Fruit fly (Drosophila melanogaster) whole organism, embryonic: Measurements from ENCODE around the gene CG8460.

Experiments used
- Awh ChIP-seq: fragments of 200-800 bp; sonication (Bioruptor generic); IDR thresholded peaks from 2 replicates; pipeline ENCODE4, ENCODE4 v1.3.6; 2022; ENCODE audit warnings: missing biosample characterization, missing genetic modification characterization
- BtbVII ChIP-seq: fragments of 200-800 bp; sonication (Bioruptor generic); optimal IDR thresholded peaks from 3 replicates; lab custom pipeline; 2017; ENCODE audit warnings: missing biosample characterization, mild to moderate bottlenecking, missing genetic modification characterization
- CG10543 ChIP-seq: fragments of 200-800 bp; sonication (Bioruptor generic); optimal IDR thresholded peaks from 3 replicates; lab custom pipeline; 2017; ENCODE audit warnings: missing biosample characterization, mild to moderate bottlenecking, missing genetic modification characterization, moderate library complexity
- CG11398 ChIP-seq: fragments of 200-800 bp; sonication (Bioruptor generic); optimal IDR thresholded peaks from 2 replicates; lab custom pipeline; 2016; ENCODE audit warnings: missing biosample characterization, missing genetic modification characterization
- CG12071 ChIP-seq: fragments of 200-800 bp; sonication (Bioruptor generic); optimal IDR thresholded peaks from 3 replicates; lab custom pipeline; 2018; ENCODE audit warnings: missing biosample characterization, mild to moderate bottlenecking, missing genetic modification characterization
- CG13894 ChIP-seq: fragments of 200-800 bp; sonication (Bioruptor generic); optimal IDR thresholded peaks from 3 replicates; lab custom pipeline; 2018; ENCODE audit warnings: missing biosample characterization, mild to moderate bottlenecking, missing genetic modification characterization, moderate library complexity
- CG1603 ChIP-seq: fragments of 200-800 bp; sonication (Bioruptor generic); optimal IDR thresholded peaks from 2 replicates; lab custom pipeline; 2019; ENCODE audit warnings: missing biosample characterization, mild to moderate bottlenecking, missing genetic modification characterization, moderate library complexity
- CG17612 ChIP-seq: fragments of 200-800 bp; sonication (Bioruptor generic); IDR thresholded peaks from 2 replicates; pipeline ENCODE4 v1.3.6; 2022; ENCODE audit warnings: missing biosample characterization, missing genetic modification characterization
- CG17829 ChIP-seq: fragments of 200-800 bp; optimal IDR thresholded peaks from 2 replicates; lab custom pipeline; 2019; ENCODE audit warnings: missing biosample characterization, mild to moderate bottlenecking, missing genetic modification characterization, moderate library complexity
- CG18011 ChIP-seq: fragments of 200-800 bp; sonication (Bioruptor generic); optimal IDR thresholded peaks from 2 replicates; lab custom pipeline; 2017; ENCODE audit warnings: missing biosample characterization, missing genetic modification characterization, mild to moderate bottlenecking, moderate library complexity, missing genotype
- CG1832 ChIP-seq: fragments of 200-800 bp; sonication (Bioruptor generic); optimal IDR thresholded peaks from 2 replicates; lab custom pipeline; 2017; ENCODE audit warnings: missing biosample characterization, mild to moderate bottlenecking, missing genetic modification characterization, inconsistent platforms
- CG18476 ChIP-seq: fragments of 200-800 bp; sonication (Bioruptor generic); optimal IDR thresholded peaks from 2 replicates; lab custom pipeline; 2016; ENCODE audit warnings: missing biosample characterization, mild to moderate bottlenecking, missing genetic modification characterization
- CG30020 ChIP-seq: fragments of 200-800 bp; optimal IDR thresholded peaks from 2 replicates; lab custom pipeline; 2019; ENCODE audit warnings: missing biosample characterization, mild to moderate bottlenecking, missing genetic modification characterization, moderate library complexity
- CG33557 ChIP-seq: fragments of 200-800 bp; sonication (Bioruptor generic); optimal IDR thresholded peaks from 2 replicates; lab custom pipeline; 2019; ENCODE audit warnings: missing biosample characterization, mild to moderate bottlenecking, missing genetic modification characterization, moderate library complexity
- CG34422 ChIP-seq: fragments of 200-800 bp; sonication (Bioruptor generic); IDR thresholded peaks from 3 replicates; pipeline ENCODE4 v1.3.6; 2022; ENCODE audit warnings: missing biosample characterization, missing genetic modification characterization
- CG3847 ChIP-seq: fragments of 200-800 bp; sonication (Bioruptor generic); IDR thresholded peaks from 2 replicates; pipeline ENCODE4 v1.3.6; 2022; ENCODE audit warnings: missing biosample characterization, missing genetic modification characterization
- CG4404 ChIP-seq: fragments of 200-800 bp; sonication (Bioruptor generic); IDR thresholded peaks from 2 replicates; pipeline ENCODE4 v1.3.6; 2022; ENCODE audit warnings: missing biosample characterization, missing genetic modification characterization
- CG5180 ChIP-seq: fragments of 200-800 bp; sonication (Bioruptor generic); optimal IDR thresholded peaks from 3 replicates; lab custom pipeline; 2017; ENCODE audit warnings: missing biosample characterization, missing genetic modification characterization, mild to moderate bottlenecking, moderate library complexity, missing genetic modification reagents
- CG6272 ChIP-seq: fragments of 200-800 bp; sonication (Bioruptor generic); IDR thresholded peaks from 2 replicates; pipeline ENCODE4 v1.3.6; 2022; ENCODE audit warnings: missing biosample characterization, missing genetic modification characterization
- CG7745 ChIP-seq: fragments of 200-800 bp; sonication (Bioruptor generic); optimal IDR thresholded peaks from 2 replicates; lab custom pipeline; 2018; ENCODE audit warnings: missing biosample characterization, mild to moderate bottlenecking, missing genetic modification characterization, moderate library complexity
- CG7786 ChIP-seq: fragments of 200-800 bp; sonication (Bioruptor generic); optimal IDR thresholded peaks from 2 replicates; lab custom pipeline; 2016; ENCODE audit warnings: missing biosample characterization, missing genetic modification characterization
- CG8281 ChIP-seq: fragments of 200-800 bp; sonication (Bioruptor generic); optimal IDR thresholded peaks from 2 replicates; lab custom pipeline; 2018; ENCODE audit warnings: missing biosample characterization, mild to moderate bottlenecking, missing genetic modification characterization, moderate library complexity
- CG9876 ChIP-seq: fragments of 200-800 bp; sonication (Bioruptor generic); optimal IDR thresholded peaks from 2 replicates; lab custom pipeline; 2016; ENCODE audit warnings: missing biosample characterization, missing genetic modification characterization
- CHES-1-like ChIP-seq: fragments of 200-800 bp; sonication (Bioruptor generic); optimal IDR thresholded peaks from 2 replicates; lab custom pipeline; 2016; ENCODE audit warnings: missing biosample characterization, missing genetic modification characterization
- Dek ChIP-seq: fragments of 200-800 bp; sonication (Bioruptor generic); optimal IDR thresholded peaks from 3 replicates; lab custom pipeline; 2019; ENCODE audit warnings: missing biosample characterization, mild to moderate bottlenecking, missing genetic modification characterization, moderate library complexity
- Dp ChIP-seq: fragments of 200-800 bp; sonication (Bioruptor generic); optimal IDR thresholded peaks from 2 replicates; lab custom pipeline; 2018; ENCODE audit warnings: missing biosample characterization, mild to moderate bottlenecking, missing genetic modification characterization, moderate library complexity
- Hand ChIP-seq: fragments of 200-800 bp; sonication (Bioruptor generic); optimal IDR thresholded peaks from 2 replicates; lab custom pipeline; 2017; ENCODE audit warnings: mild to moderate bottlenecking, missing biosample characterization, missing genetic modification reagents, missing genetic modification characterization
- HmgD ChIP-seq: fragments of 200-800 bp; sonication (Bioruptor generic); optimal IDR thresholded peaks from 3 replicates; lab custom pipeline; 2016; ENCODE audit warnings: missing biosample characterization, missing genetic modification characterization
- Kr ChIP-seq: fragments of 200-800 bp; sonication (Bioruptor generic); optimal IDR thresholded peaks from 2 replicates; lab custom pipeline; 2017; ENCODE audit warnings: missing biosample characterization, mild to moderate bottlenecking, missing genetic modification characterization
- Optix ChIP-seq: fragments of 200-800 bp; sonication (Bioruptor generic); IDR thresholded peaks from 3 replicates; pipeline ENCODE4 v1.3.6; 2022; ENCODE audit warnings: missing biosample characterization, missing genetic modification characterization
- Ravus ChIP-seq: fragments of 200-800 bp; sonication (Bioruptor generic); IDR thresholded peaks from 2 replicates; pipeline ENCODE4 v1.3.6; 2022; ENCODE audit warnings: missing biosample characterization, missing genetic modification characterization
- Scr ChIP-seq: fragments of 200-800 bp; sonication (Bioruptor generic); IDR thresholded peaks from 2 replicates; pipeline ENCODE4 v1.3.6; 2022; ENCODE audit warnings: missing biosample characterization, missing genetic modification characterization; ENCODE audit not compliant: partially characterized antibody
- Tbp ChIP-seq: fragments of >200 bp; optimal IDR thresholded peaks from 2 replicates; lab custom pipeline; 2018; ENCODE audit warnings: missing biosample characterization, missing genetic modification characterization
- aop ChIP-seq: fragments of 200-800 bp; sonication (Bioruptor generic); IDR thresholded peaks from 2 replicates; pipeline ENCODE4 v1.3.6; 2022; ENCODE audit warnings: missing biosample characterization, missing genetic modification characterization
- cad ChIP-seq: fragments of >200 bp; optimal IDR thresholded peaks from 2 replicates; lab custom pipeline; 2017; ENCODE audit warnings: missing biosample characterization, missing genetic modification characterization
- cato ChIP-seq: fragments of 200-800 bp; sonication (Bioruptor generic); optimal IDR thresholded peaks from 2 replicates; lab custom pipeline; 2016; ENCODE audit warnings: missing biosample characterization, missing genetic modification characterization, borderline replicate concordance
- croc ChIP-seq: fragments of 200-800 bp; sonication (Bioruptor generic); conservative IDR thresholded peaks from 3 replicates; pipeline ENCODE4 v1.3.6; 2022; ENCODE audit warnings: missing biosample characterization, missing genetic modification characterization
- eve ChIP-seq, 2 experiments: fragments of >200 bp; optimal IDR thresholded peaks; 2 replicates each; lab custom pipeline; 2017; ENCODE audit warnings: missing biosample characterization in 2 of 2, missing genetic modification characterization in 2 of 2
- grn ChIP-seq: fragments of 200-800 bp; sonication (Bioruptor generic); optimal IDR thresholded peaks from 3 replicates; lab custom pipeline; 2017; ENCODE audit warnings: missing biosample characterization, missing genetic modification characterization
- hkb ChIP-seq, 2 experiments: fragments of 200-800 bp in 1 of 2; fragments of >200 bp in 1 of 2; sonication (Bioruptor generic) in 1 of 2; IDR thresholded peaks in 1 of 2; optimal IDR thresholded peaks in 1 of 2; 2 replicates each; pipeline versions ENCODE4 v1.3.6 to Lab custom; 2017 to 2022; ENCODE audit warnings: missing biosample characterization in 1 of 2, missing genetic modification characterization in 1 of 2
- hth ChIP-seq: fragments of >200 bp; optimal IDR thresholded peaks from 2 replicates; lab custom pipeline; 2017; ENCODE audit warnings: inconsistent platforms
- klu ChIP-seq: fragments of 200-800 bp; sonication (Bioruptor generic); IDR thresholded peaks from 2 replicates; pipeline ENCODE4 v1.3.6; 2022; ENCODE audit warnings: missing biosample characterization, missing genetic modification characterization
- lbe ChIP-seq: fragments of 200-800 bp; sonication (Bioruptor generic); optimal IDR thresholded peaks from 2 replicates; lab custom pipeline; 2016; ENCODE audit warnings: missing biosample characterization, mild to moderate bottlenecking, missing genetic modification characterization
- nerfin-1 ChIP-seq: fragments of 200-800 bp; sonication (Bioruptor generic); optimal IDR thresholded peaks from 3 replicates; lab custom pipeline; 2019; ENCODE audit warnings: missing biosample characterization, mild to moderate bottlenecking, missing genetic modification characterization, moderate library complexity
- nmo ChIP-seq: fragments of 200-800 bp; sonication (Bioruptor generic); optimal IDR thresholded peaks from 2 replicates; lab custom pipeline; 2018; ENCODE audit warnings: missing biosample characterization, mild to moderate bottlenecking, missing genetic modification characterization, moderate library complexity
- pita ChIP-seq: fragments of 200-800 bp; sonication (Bioruptor generic); optimal IDR thresholded peaks from 2 replicates; lab custom pipeline; 2017; ENCODE audit warnings: missing biosample characterization, mild to moderate bottlenecking, missing genetic modification characterization
- sima ChIP-seq: fragments of 200-800 bp; sonication (Bioruptor generic); optimal IDR thresholded peaks from 2 replicates; lab custom pipeline; 2016; ENCODE audit warnings: missing biosample characterization, missing genetic modification characterization
- slp2 ChIP-seq: fragments of 200-800 bp; sonication (Bioruptor generic); optimal IDR thresholded peaks from 2 replicates; lab custom pipeline; 2016; ENCODE audit warnings: missing biosample characterization, missing genetic modification characterization
- so ChIP-seq: fragments of 200-800 bp; sonication (Bioruptor generic); IDR thresholded peaks from 3 replicates; pipeline ENCODE4 v1.3.6; 2022; ENCODE audit warnings: missing biosample characterization, missing genetic modification characterization
- zf30C ChIP-seq: fragments of 200-800 bp; sonication (Bioruptor generic); optimal IDR thresholded peaks from 3 replicates; lab custom pipeline; 2018; ENCODE audit warnings: missing biosample characterization, mild to moderate bottlenecking, missing genetic modification characterization

The CG8460 gene

DNA sequence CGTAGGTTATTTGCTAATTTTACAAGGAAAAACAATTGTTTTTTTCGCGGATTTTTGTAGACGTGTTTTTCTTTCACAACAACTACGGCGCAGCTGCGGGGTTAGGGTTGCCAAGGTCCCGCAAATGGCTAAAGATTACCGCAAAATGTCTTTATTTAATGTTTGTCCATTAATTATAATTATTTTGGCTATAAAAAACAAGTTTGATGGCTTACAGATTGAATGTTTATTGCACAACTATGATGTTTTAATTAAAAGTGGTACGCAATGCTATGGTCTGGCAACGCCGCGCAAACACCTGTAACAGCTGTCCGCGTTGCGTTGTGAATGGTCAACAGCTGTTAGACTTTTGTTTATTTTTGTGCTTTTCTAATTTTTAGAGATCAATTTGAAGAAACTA lies 40.3 kb upstream of the CG8460 start (continued):
- TF ChIP-seq slp2 (GFP tag; lab: Kevin White, UChicago) (peak; percentile 36), cad (GFP tag; lab: Kevin White, UChicago) (no peak), CG10543 (peak; percentile 23), hkb (optimal IDR thresholded peaks at IDR 0.05; lab: Kevin White, UChicago) (peak; percentile 7), hkb (GFP tag; IDR thresholded peaks at IDR 0.05; lab: Robert Waterston, UW) (peak; percentile 47; the same call in 1 of the 2 replicates), CG30020 (peak; percentile 39), zf30C (GFP tag; lab: Kevin White, UChicago) (no peak), CG17612 (GFP tag; lab: Robert Waterston, UW) (no peak), CG34422 (peak; percentile 69; the same call in 2 of the 3 replicates), nmo (peak; percentile 76), CG1603 (peak; percentile 74), croc (peak; percentile 41; the same call in 2 of the 3 replicates), CG4404 (GFP tag; lab: Robert Waterston, UW) (peak; percentile 52), CG7745 (no peak), CG11398 (no peak), CG13894 (peak; percentile 71), klu (GFP tag; lab: Robert Waterston, UW) (no peak), lbe (GFP tag; lab: Kevin White, UChicago) (peak; percentile 60), CG3847 (GFP tag; lab: Robert Waterston, UW) (peak; percentile 69), CG12071 (peak; percentile 9), Kr (GFP tag; lab: Kevin White, UChicago) (no peak), grn (GFP tag; lab: Kevin White, UChicago) (peak; percentile 16), aop (GFP tag; lab: Robert Waterston, UW) (no peak), HmgD (GFP tag; lab: Kevin White, UChicago) (peak; percentile 9), Dek (tag; lab: Kevin White, UChicago) (peak; percentile 21), CG8281 (tag; lab: Kevin White, UChicago) (no peak), BtbVII (GFP tag; lab: Kevin White, UChicago) (peak; percentile 48), hth (lab: Kevin White, UChicago) (no peak), CG18476 (GFP tag; lab: Kevin White, UChicago) (peak; percentile 75), so (GFP tag; lab: Robert Waterston, UW) (0 out of 3 replicates have a peak, but pooled peaks have one; percentile 56), Tbp (GFP tag; lab: Kevin White, UChicago) (no peak), pita (GFP tag; lab: Kevin White, UChicago) (no peak), CG9876 (GFP tag; lab: Kevin White, UChicago) (peak; percentile 41), Scr (GFP tag; lab: Robert Waterston, UW) (no peak), CG7786 (GFP tag; lab: Kevin White, UChicago) (peak; percentile 62), eve (GFP tag; optimal IDR thresholded peaks at IDR 0.05; lab: Kevin White, UChicago) (no peak), Ravus (GFP tag; lab: Robert Waterston, UW) (peak; percentile 3; the same call in 1 of the 2 replicates), CHES-1-like (GFP tag; lab: Kevin White, UChicago) (peak; percentile 71), cato (no peak), CG18011 (GFP tag; lab: Kevin White, UChicago) (peak; percentile 63), Optix (GFP tag; lab: Robert Waterston, UW) (peak; percentile 48; the same call in 1 of the 3 replicates), CG33557 (peak; percentile 34), Hand (no peak), CG6272 (GFP tag; lab: Robert Waterston, UW) (peak; percentile 57), CG5180 (no peak), sima (GFP tag; lab: Kevin White, UChicago) (no peak), Awh (peak; percentile 60), Dp (GFP tag; lab: Kevin White, UChicago) (peak; percentile 33), CG17829 (tag; lab: Kevin White, UChicago) (peak; percentile 61), CG1832 (GFP tag; lab: Kevin White, UChicago) (no peak), nerfin-1 (tag; lab: Kevin White, UChicago) (peak; percentile 69)
